Worm (Caenorhabditis elegans) whole organism, late embryonic: ENCODE data around the gene exh-1.

Experiments used
- C38D4.7 ChIP-seq: fragments of 200-800 bp; sonication (Bioruptor generic); optimal IDR thresholded peaks from 2 replicates; lab custom pipeline; 2018; ENCODE audit warnings: mild to moderate bottlenecking, missing genetic modification characterization, moderate library complexity, missing compliant biosample characterization
- T23F11.4 ChIP-seq: fragments of 200-800 bp; sonication (Bioruptor generic); optimal IDR thresholded peaks from 2 replicates; lab custom pipeline; 2018; ENCODE audit warnings: mild to moderate bottlenecking, missing genetic modification characterization, missing compliant biosample characterization
- ahr-1 ChIP-seq: sonication (generic microtip); optimal IDR thresholded peaks from 2 replicates; lab custom pipeline; 2016; ENCODE audit warnings: missing genetic modification characterization, missing compliant biosample characterization
- ama-1 ChIP-seq: fragments of 150-350 bp; optimal IDR thresholded peaks from 2 replicates; lab custom pipeline; 2014
- ceh-2 ChIP-seq: sonication (generic microtip); optimal IDR thresholded peaks from 2 replicates; lab custom pipeline; 2016; ENCODE audit warnings: missing genotype, missing genetic modification characterization, missing compliant biosample characterization
- ceh-22 ChIP-seq: sonication (generic microtip); optimal IDR thresholded peaks from 2 replicates; lab custom pipeline; 2017; ENCODE audit warnings: missing biosample characterization, missing genetic modification characterization
- ceh-30 ChIP-seq: fragments of 150-350 bp; optimal IDR thresholded peaks from 2 replicates; lab custom pipeline; 2014; ENCODE audit warnings: missing biosample characterization, missing genetic modification characterization
- ceh-6 ChIP-seq: fragments of 200-800 bp; sonication (Bioruptor generic); optimal IDR thresholded peaks from 2 replicates; lab custom pipeline; 2018; ENCODE audit warnings: mild to moderate bottlenecking, missing genetic modification characterization, missing compliant biosample characterization
- ceh-9 ChIP-seq: sonication (generic microtip); optimal IDR thresholded peaks from 2 replicates; lab custom pipeline; 2016; ENCODE audit warnings: mild to moderate bottlenecking, missing genetic modification characterization, inconsistent platforms, missing compliant biosample characterization
- dve-1 ChIP-seq: sonication (generic microtip); optimal IDR thresholded peaks from 2 replicates; lab custom pipeline; 2017; ENCODE audit warnings: antibody characterized with exemption, mild to moderate bottlenecking, missing genetic modification characterization, missing compliant biosample characterization
- elt-2 ChIP-seq: sonication (generic microtip); optimal IDR thresholded peaks from 2 replicates; lab custom pipeline; 2016; ENCODE audit warnings: missing genetic modification reagents, missing genetic modification characterization, missing compliant biosample characterization
- elt-4 ChIP-seq: sonication (generic microtip); optimal IDR thresholded peaks from 2 replicates; lab custom pipeline; 2016; ENCODE audit warnings: missing genetic modification characterization, missing compliant biosample characterization
- fax-1 ChIP-seq: sonication (generic microtip); optimal IDR thresholded peaks from 2 replicates; lab custom pipeline; 2016; ENCODE audit warnings: missing genotype, missing genetic modification characterization, missing compliant biosample characterization
- fkh-10 ChIP-seq: fragments of 150-350 bp; optimal IDR thresholded peaks from 2 replicates; lab custom pipeline; 2014; ENCODE audit warnings: missing biosample characterization, missing genetic modification reagents, missing genetic modification characterization
- fkh-6 ChIP-seq: sonication (generic microtip); optimal IDR thresholded peaks from 2 replicates; lab custom pipeline; 2016; ENCODE audit warnings: missing genetic modification characterization, missing compliant biosample characterization
- gmeb-2 ChIP-seq: sonication (generic microtip); optimal IDR thresholded peaks from 2 replicates; lab custom pipeline; 2016; ENCODE audit warnings: missing genetic modification characterization, inconsistent platforms, missing compliant biosample characterization
- hlh-15 ChIP-seq: sonication (generic microtip); optimal IDR thresholded peaks from 2 replicates; lab custom pipeline; 2016; ENCODE audit warnings: missing genetic modification characterization, missing compliant biosample characterization
- hlh-30 ChIP-seq: sonication (generic microtip); optimal IDR thresholded peaks from 2 replicates; lab custom pipeline; 2017; ENCODE audit warnings: antibody characterized with exemption, missing genetic modification characterization, missing compliant biosample characterization; ENCODE audit not compliant: insufficient read depth
- hlh-6 ChIP-seq: sonication (generic microtip); optimal IDR thresholded peaks from 2 replicates; lab custom pipeline; 2016; ENCODE audit warnings: missing genotype, missing genetic modification characterization, missing compliant biosample characterization
- lim-6 ChIP-seq: sonication (generic microtip); optimal IDR thresholded peaks from 2 replicates; lab custom pipeline; 2016; ENCODE audit warnings: missing genetic modification characterization, missing compliant biosample characterization
- lin-11 ChIP-seq: fragments of 200-800 bp; sonication (Bioruptor generic); optimal IDR thresholded peaks from 2 replicates; lab custom pipeline; 2018; ENCODE audit warnings: mild to moderate bottlenecking, missing genetic modification characterization, missing compliant biosample characterization
- mec-3 ChIP-seq: sonication (generic microtip); optimal IDR thresholded peaks from 2 replicates; lab custom pipeline; 2016; ENCODE audit warnings: borderline replicate concordance, missing genetic modification characterization, missing compliant biosample characterization
- nfya-1 ChIP-seq: sonication (generic microtip); optimal IDR thresholded peaks from 2 replicates; lab custom pipeline; 2017; ENCODE audit warnings: missing genetic modification characterization, mild to moderate bottlenecking, missing compliant biosample characterization, antibody characterized with exemption, moderate library complexity
- odd-2 ChIP-seq: sonication (generic microtip); optimal IDR thresholded peaks from 2 replicates; lab custom pipeline; 2017; ENCODE audit warnings: antibody characterized with exemption, mild to moderate bottlenecking, missing genetic modification characterization, missing compliant biosample characterization
- pag-3 ChIP-seq: sonication (generic microtip); optimal IDR thresholded peaks from 2 replicates; lab custom pipeline; 2016; ENCODE audit warnings: missing compliant biosample characterization, missing genetic modification characterization, borderline replicate concordance
- pat-9 ChIP-seq: fragments of 200-800 bp; sonication (Bioruptor generic); optimal IDR thresholded peaks from 2 replicates; lab custom pipeline; 2018; ENCODE audit warnings: mild to moderate bottlenecking, missing genetic modification characterization, moderate library complexity, missing compliant biosample characterization
- pha-4 ChIP-seq: fragments of 150-350 bp; optimal IDR thresholded peaks from 2 replicates; lab custom pipeline; 2018; ENCODE audit warnings: missing biosample characterization, missing genetic modification reagents, missing genetic modification characterization
- pros-1 ChIP-seq: fragments of 150-350 bp; optimal IDR thresholded peaks from 2 replicates; lab custom pipeline; 2014; ENCODE audit warnings: missing biosample characterization, missing genetic modification reagents, missing genetic modification characterization
- sdc-2 ChIP-seq: sonication (generic microtip); optimal IDR thresholded peaks from 2 replicates; lab custom pipeline; 2016; ENCODE audit warnings: missing genotype, missing genetic modification characterization, missing compliant biosample characterization
- syd-9 ChIP-seq: sonication (generic microtip); optimal IDR thresholded peaks from 2 replicates; lab custom pipeline; 2016; ENCODE audit warnings: mild to moderate bottlenecking, missing genetic modification characterization, moderate library complexity, missing compliant biosample characterization
- tbx-7 ChIP-seq: sonication (generic microtip); optimal IDR thresholded peaks from 2 replicates; lab custom pipeline; 2016; ENCODE audit warnings: missing genotype, missing genetic modification characterization, missing compliant biosample characterization
- unc-42 ChIP-seq: sonication (generic microtip); optimal IDR thresholded peaks from 2 replicates; lab custom pipeline; 2016; ENCODE audit warnings: missing genotype, missing genetic modification characterization, missing compliant biosample characterization
- zip-5 ChIP-seq: sonication (generic microtip); optimal IDR thresholded peaks from 2 replicates; lab custom pipeline; 2016; ENCODE audit warnings: missing genetic modification characterization, missing compliant biosample characterization

exh-1 gene

DNA sequence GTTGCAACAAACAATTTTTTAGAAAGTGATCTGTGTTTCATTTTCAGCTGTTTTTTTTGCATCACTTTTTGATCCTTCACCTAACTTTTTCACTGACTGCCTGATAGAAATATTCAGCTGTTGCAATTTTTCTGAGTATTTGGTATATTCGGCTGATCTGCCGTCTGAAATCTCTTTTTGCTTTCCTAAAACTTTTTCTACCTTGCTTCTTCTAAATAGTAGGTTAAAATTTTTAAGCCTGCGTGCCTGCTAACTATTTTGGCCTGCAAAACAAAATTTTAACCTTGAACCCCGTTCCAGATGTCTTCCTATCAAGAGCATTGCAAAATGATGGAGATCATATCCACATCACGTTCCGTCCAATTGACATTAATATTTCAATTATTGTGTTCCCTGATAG, 19.3 kb downstream of the exh-1 start, which contains the start of gene srab-8:
Gene srab-8, plus strand, starts transcription at position 301 of the 400 bp plus-strand sequence.
- TF ChIP-seq T23F11.4 (GFP tag; lab: Kevin White, UChicago) (no peak), odd-2 (tag; lab: Kevin White, UChicago) (no peak)

- TF ChIP-seq unc-42 (no peak), ceh-30 (tag; lab: Kevin White, UChicago) (no peak), tbx-7 (tag; lab: Kevin White, UChicago) (no peak), T23F11.4 (GFP tag; lab: Kevin White, UChicago) (no peak), lin-11 (tag; lab: Kevin White, UChicago) (no peak), fax-1 (no peak), mec-3 (no peak), zip-5 (tag; lab: Kevin White, UChicago) (no peak), C38D4.7 (no peak), fkh-10 (GFP tag; lab: Kevin White, UChicago) (no peak), fkh-6 (tag; lab: Kevin White, UChicago) (no peak), pag-3 (no peak), sdc-2 (tag; lab: Kevin White, UChicago) (no peak), ceh-9 (tag; lab: Kevin White, UChicago) (no peak), dve-1 (no peak), gmeb-2 (no peak), ahr-1 (no peak), lim-6 (tag; lab: Kevin White, UChicago) (no peak), ama-1 (lab: Kevin White, UChicago) (no peak)
These were observed 29.0 kb downstream of the exh-1 start for ce11 chrV:3185855-3186254.

ce11 chrV:3188043-3188442, 31.2 kb downstream of the exh-1 start, which contains the start of gene lag-2:
TSS of gene lag-2 (plus strand) at chrV:3188343.
- TF ChIP-seq pat-9 (tag; lab: Kevin White, UChicago) (no peak), elt-4 (no peak), ceh-2 (tag; lab: Kevin White, UChicago) (no peak), elt-2 (no peak), ahr-1 (no peak), tbx-7 (tag; lab: Kevin White, UChicago) (no peak), hlh-15 (no peak), pag-3 (no peak), nfya-1 (tag; lab: Kevin White, UChicago) (no peak), ceh-6 (no peak)

DNA sequence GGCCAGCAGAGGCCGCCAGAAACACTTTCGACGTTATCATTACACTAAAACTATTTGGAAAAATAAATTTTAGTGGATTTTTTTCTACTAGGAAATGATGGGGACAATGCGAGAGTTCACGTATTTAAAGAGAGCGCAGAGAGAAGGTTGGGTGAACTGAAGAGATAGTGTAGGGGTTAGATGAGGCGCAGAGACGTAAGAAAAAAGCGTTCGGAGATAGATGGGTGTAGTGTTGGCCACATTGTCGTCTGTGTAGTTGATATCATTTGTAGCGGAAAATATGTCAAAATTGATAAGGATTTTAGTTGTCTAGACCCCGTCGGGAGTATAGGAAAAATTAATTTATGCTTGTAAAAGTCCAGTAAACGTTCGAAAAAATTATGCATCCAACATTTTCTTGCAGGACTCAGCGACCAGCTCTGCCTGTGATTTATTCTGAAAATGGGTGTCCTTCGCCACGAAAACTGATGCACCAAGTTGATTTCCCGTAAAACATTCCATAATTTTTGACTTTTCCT, 36.3 kb downstream of the exh-1 start, which contains the start of the genes Y73C8B.3 and Y73C8B.9:
Gene Y73C8B.3, minus strand, starts transcription at position 147 of the 518 bp plus-strand sequence.
Gene Y73C8B.9, plus strand, starts transcription at position 468 of the 518 bp plus-strand sequence.
- no peak for TF ChIP-seq zip-5 (tag; lab: Kevin White, UChicago)
- no peak for TF ChIP-seq hlh-30 (tag; lab: Kevin White, UChicago)
- no peak for TF ChIP-seq ahr-1
- TF ChIP-seq ceh-30 (tag; lab: Kevin White, UChicago) = peak; percentile 90
- peak; percentile 74 for TF ChIP-seq elt-2
- TF ChIP-seq, all 69 proteins: peak for 2

DNA sequence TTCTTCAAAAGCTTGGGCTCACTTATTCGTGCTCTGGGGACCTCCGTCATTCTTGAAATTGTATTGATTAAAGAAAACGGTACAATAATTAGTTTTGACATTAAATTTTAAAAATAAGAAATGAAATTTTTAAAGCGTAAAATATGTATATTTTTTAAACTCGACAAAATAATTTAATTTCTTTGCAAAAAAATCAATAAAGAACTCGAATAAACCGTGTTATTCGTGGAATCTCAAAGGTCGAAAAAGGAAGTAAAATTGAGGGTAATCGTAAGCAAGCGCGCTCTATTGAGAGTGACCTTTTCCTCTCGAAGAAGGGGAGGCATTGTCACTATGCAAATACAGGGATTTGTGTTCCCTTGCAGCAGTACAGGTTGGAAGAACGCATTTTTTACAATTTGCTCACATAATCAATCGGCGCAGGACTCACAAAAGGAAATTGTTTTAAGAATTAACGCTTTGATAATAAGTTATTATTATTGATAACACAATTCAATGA, 38.1 kb downstream of the exh-1 start, which contains the start of gene Y73C8B.2:
Gene Y73C8B.2, minus strand, starts transcription at position 51 of the 499 bp plus-strand sequence.
- no peak for TF ChIP-seq pha-4 (tag; lab: Kevin White, UChicago)
- TF ChIP-seq pros-1 = no peak
- TF ChIP-seq hlh-6 = no peak
- no peak for TF ChIP-seq ceh-22 (tag; lab: Kevin White, UChicago)
- no peak for TF ChIP-seq fax-1
- no peak for TF ChIP-seq syd-9 (tag; lab: Kevin White, UChicago)
